Fruit fly (Drosophila melanogaster) whole organism, adult: ENCODE data around the gene CCT2.

Source experiments
- CG11617 ChIP-seq: fragments of 200-800 bp; sonication (Bioruptor generic); optimal IDR thresholded peaks from 2 replicates; lab custom pipeline; 2017; ENCODE audit warnings: mild to moderate bottlenecking, missing biosample characterization, missing genetic modification reagents, missing genetic modification characterization
- CG12768 ChIP-seq: fragments of 200-800 bp; sonication (Bioruptor generic); optimal IDR thresholded peaks from 2 replicates; lab custom pipeline; 2017; ENCODE audit warnings: missing biosample characterization, missing genetic modification characterization, mild to moderate bottlenecking, moderate library complexity, missing genetic modification reagents
- CG14711 ChIP-seq: fragments of 200-800 bp; sonication (Bioruptor generic); optimal IDR thresholded peaks from 2 replicates; lab custom pipeline; 2018; ENCODE audit warnings: missing biosample characterization, mild to moderate bottlenecking, missing genetic modification characterization, moderate library complexity
- CG1620 ChIP-seq: fragments of 200-800 bp; sonication (Bioruptor generic); optimal IDR thresholded peaks from 2 replicates; lab custom pipeline; 2016; ENCODE audit warnings: missing biosample characterization, missing genetic modification characterization
- CG33017 ChIP-seq: fragments of 200-800 bp; sonication (Bioruptor generic); optimal IDR thresholded peaks from 2 replicates; lab custom pipeline; 2018; ENCODE audit warnings: missing biosample characterization, mild to moderate bottlenecking, missing genetic modification characterization, moderate library complexity
- CG5204 ChIP-seq: fragments of 200-800 bp; sonication (Bioruptor generic); optimal IDR thresholded peaks from 2 replicates; lab custom pipeline; 2016; ENCODE audit warnings: missing biosample characterization, missing genetic modification characterization
- CG7045 ChIP-seq: fragments of 200-800 bp; sonication (Bioruptor generic); optimal IDR thresholded peaks from 2 replicates; lab custom pipeline; 2017; ENCODE audit warnings: missing biosample characterization, mild to moderate bottlenecking, missing genetic modification characterization
- CG7101 ChIP-seq: fragments of 200-800 bp; sonication (Bioruptor generic); optimal IDR thresholded peaks from 2 replicates; lab custom pipeline; 2018; ENCODE audit warnings: missing biosample characterization, mild to moderate bottlenecking, missing genetic modification characterization, moderate library complexity
- Clk ChIP-seq: fragments of 200-800 bp; sonication (Bioruptor generic); optimal IDR thresholded peaks from 2 replicates; lab custom pipeline; 2017; ENCODE audit warnings: missing biosample characterization, missing genetic modification characterization
- Crg-1 ChIP-seq: fragments of 200-800 bp; sonication (Bioruptor generic); optimal IDR thresholded peaks from 2 replicates; lab custom pipeline; 2016; ENCODE audit warnings: missing biosample characterization, missing genetic modification characterization
- Hr96 ChIP-seq: fragments of 200-800 bp; sonication (Bioruptor generic); optimal IDR thresholded peaks from 2 replicates; lab custom pipeline; 2016; ENCODE audit warnings: missing biosample characterization, missing genetic modification characterization
- Mnt ChIP-seq: fragments of 200-800 bp; sonication (Bioruptor generic); optimal IDR thresholded peaks from 2 replicates; lab custom pipeline; 2016; ENCODE audit warnings: missing biosample characterization, mild to moderate bottlenecking, missing genetic modification characterization
- bab1 ChIP-seq: fragments of 200-800 bp; sonication (Bioruptor generic); optimal IDR thresholded peaks from 3 replicates; lab custom pipeline; 2019; ENCODE audit warnings: missing biosample characterization, mild to moderate bottlenecking, missing genetic modification characterization, moderate library complexity
- cic ChIP-seq: fragments of 200-800 bp; sonication (Bioruptor generic); optimal IDR thresholded peaks from 2 replicates; lab custom pipeline; 2017; ENCODE audit warnings: missing biosample characterization, mild to moderate bottlenecking, missing genetic modification characterization, moderate library complexity
- cnc ChIP-seq, 2 experiments: fragments of >200 bp; optimal IDR thresholded peaks; 2 replicates each; lab custom pipeline; 2017
- kay ChIP-seq: fragments of 200-800 bp; sonication (Bioruptor generic); peaks from one replicate; lab custom pipeline; 2016; ENCODE audit warnings: missing biosample characterization, missing genetic modification characterization, borderline replicate concordance
- ovo ChIP-seq: fragments of 200-800 bp; sonication (Bioruptor generic); optimal IDR thresholded peaks from 2 replicates; lab custom pipeline; 2016; ENCODE audit warnings: missing biosample characterization, missing genetic modification characterization
- pad ChIP-seq: fragments of 200-800 bp; sonication (Bioruptor generic); optimal IDR thresholded peaks from 3 replicates; lab custom pipeline; 2017; ENCODE audit warnings: missing biosample characterization, missing genetic modification characterization, mild to moderate bottlenecking, moderate library complexity, missing genetic modification reagents
- tj ChIP-seq: fragments of 200-800 bp; sonication (Bioruptor generic); optimal IDR thresholded peaks from 3 replicates; lab custom pipeline; 2017; ENCODE audit warnings: missing biosample characterization, mild to moderate bottlenecking, missing genetic modification characterization, moderate library complexity
- toe ChIP-seq: fragments of 200-800 bp; sonication (Bioruptor generic); optimal IDR thresholded peaks from 2 replicates; lab custom pipeline; 2016; ENCODE audit warnings: missing biosample characterization, missing genetic modification characterization

Gene CCT2

DNA sequence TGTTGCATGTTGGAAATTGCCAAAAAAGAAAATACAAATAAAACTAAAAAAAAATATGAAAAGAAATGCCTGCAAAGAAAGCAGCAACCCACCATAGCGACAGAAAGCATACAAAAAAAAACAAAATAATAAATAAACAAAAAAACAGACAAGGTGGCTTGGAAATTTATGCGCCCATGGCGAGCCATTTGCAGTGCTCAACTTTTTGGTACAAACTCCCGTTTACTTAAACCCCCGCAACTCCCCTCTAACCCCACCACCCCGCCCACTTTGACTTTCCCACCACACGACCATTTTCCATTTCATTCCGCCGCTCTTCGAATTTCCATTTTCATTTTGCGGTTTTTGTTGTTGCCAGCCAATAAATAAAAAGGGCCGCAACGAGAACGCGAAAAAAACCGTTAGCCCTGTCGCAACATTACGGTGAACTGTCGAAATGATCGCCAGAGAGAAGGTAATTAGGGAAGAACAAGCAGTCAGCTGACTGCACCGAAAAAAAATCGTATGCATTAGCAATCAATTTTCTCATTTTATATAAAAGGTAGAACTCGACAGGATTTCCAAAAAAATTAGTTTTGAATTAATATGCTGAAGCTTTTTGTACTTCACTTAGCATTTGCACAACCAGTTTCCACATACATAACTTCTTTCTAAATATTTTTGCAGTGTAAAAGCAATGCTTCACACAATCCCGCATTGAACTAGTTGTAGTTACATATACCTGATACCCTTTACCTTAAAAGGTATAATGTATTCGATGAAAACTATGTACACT lies 47.6 kb downstream of the CCT2 start:
- TF ChIP-seq bab1 (GFP tag; lab: Kevin White, UChicago), result peak; percentile 63
- no peak for TF ChIP-seq cnc (optimal IDR thresholded peaks at IDR 0.05; lab: Kevin White, UChicago)
- TF ChIP-seq ovo, result peak; percentile 19
- no peak for TF ChIP-seq CG1620 (GFP tag; lab: Kevin White, UChicago)
- no peak for TF ChIP-seq CG7101 (tag; lab: Kevin White, UChicago)
- TF ChIP-seq toe (GFP tag; lab: Kevin White, UChicago), result no peak
- TF ChIP-seq pad, result peak; percentile 36
- TF ChIP-seq kay (GFP tag; lab: Kevin White, UChicago), result no peak
- TF ChIP-seq CG5204 (GFP tag; lab: Kevin White, UChicago), result no peak
- TF ChIP-seq Hr96 (GFP tag; lab: Kevin White, UChicago), result no peak
- no peak for TF ChIP-seq Clk (GFP tag; lab: Kevin White, UChicago)
- TF ChIP-seq CG11617 (GFP tag; lab: Kevin White, UChicago), result no peak
- TF ChIP-seq Mnt (GFP tag; lab: Kevin White, UChicago), result no peak
- TF ChIP-seq CG7045 (GFP tag; lab: Kevin White, UChicago), result no peak

DNA sequence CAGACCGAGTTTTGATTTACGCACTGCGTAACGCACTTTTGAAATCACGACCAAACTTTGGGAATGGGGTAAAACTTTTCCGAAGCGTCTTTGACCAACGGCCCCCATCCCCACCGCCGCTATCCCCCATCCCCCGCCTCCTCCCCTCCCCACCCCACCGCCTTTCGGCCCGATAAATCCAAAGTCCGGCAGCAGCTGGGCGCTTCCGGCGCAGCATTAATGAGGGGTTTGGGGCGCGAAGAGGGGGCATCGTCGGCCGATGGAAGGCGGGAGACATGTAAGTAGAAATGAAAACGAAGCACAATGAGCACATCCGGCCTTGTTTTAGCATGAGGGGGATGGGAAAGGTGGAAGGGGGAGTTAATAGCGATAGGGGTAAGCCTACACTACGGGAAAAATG lies 49.8 kb downstream of the CCT2 start:
- TF ChIP-seq tj (peak; percentile 32), cic (GFP tag; lab: Kevin White, UChicago) (peak; percentile 19), Hr96 (GFP tag; lab: Kevin White, UChicago) (no peak)

DNA sequence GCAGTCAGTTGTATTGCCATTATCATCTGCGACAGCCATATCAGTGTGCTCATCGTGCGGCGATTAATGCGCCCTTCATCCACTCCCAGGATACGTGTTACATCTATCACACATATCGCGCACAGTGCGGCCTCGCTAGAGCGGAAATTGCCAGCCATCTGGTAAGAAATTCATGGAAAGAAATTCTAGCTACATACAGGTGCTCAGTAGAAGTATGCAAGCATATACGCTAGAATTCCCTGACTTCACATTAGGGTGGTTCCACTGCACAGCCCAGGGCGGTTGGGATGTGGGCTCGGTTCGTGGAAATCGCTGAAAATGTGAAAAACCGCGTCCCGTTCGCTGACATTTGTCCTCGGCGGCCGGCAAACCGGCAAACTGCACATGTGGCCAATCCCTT lies 51.9 kb downstream of the CCT2 start:
- TF ChIP-seq CG1620 (GFP tag; lab: Kevin White, UChicago), result no peak
- TF ChIP-seq Clk (GFP tag; lab: Kevin White, UChicago), result peak; percentile 6
- no peak for TF ChIP-seq Mnt (GFP tag; lab: Kevin White, UChicago)
- peak; percentile 76 for TF ChIP-seq kay (GFP tag; lab: Kevin White, UChicago)
- TF ChIP-seq bab1 (GFP tag; lab: Kevin White, UChicago), result no peak
- no peak for TF ChIP-seq ovo
- peak; percentile 41 for TF ChIP-seq CG12768 (GFP tag; lab: Kevin White, UChicago)
- no peak for TF ChIP-seq CG11617 (GFP tag; lab: Kevin White, UChicago)
- peak; percentile 16 for TF ChIP-seq Crg-1 (GFP tag; lab: Kevin White, UChicago)
- TF ChIP-seq CG5204 (GFP tag; lab: Kevin White, UChicago), result no peak
- peak; percentile 35 for TF ChIP-seq pad
- TF ChIP-seq cic (GFP tag; lab: Kevin White, UChicago), result no peak
- TF ChIP-seq CG33017 (tag; lab: Kevin White, UChicago), result peak; percentile 1
- peak; percentile 44 for TF ChIP-seq toe (GFP tag; lab: Kevin White, UChicago)
- TF ChIP-seq CG7101 (tag; lab: Kevin White, UChicago), result peak; percentile 30
- TF ChIP-seq cnc (optimal IDR thresholded peaks at IDR 0.05; lab: Kevin White, UChicago), result no peak
- TF ChIP-seq tj, result peak; percentile 15
- TF ChIP-seq CG14711 (tag; lab: Kevin White, UChicago), result peak; percentile 15
- no peak for TF ChIP-seq Hr96 (GFP tag; lab: Kevin White, UChicago)
- TF ChIP-seq CG7045 (GFP tag; lab: Kevin White, UChicago), result peak; percentile 49

DNA sequence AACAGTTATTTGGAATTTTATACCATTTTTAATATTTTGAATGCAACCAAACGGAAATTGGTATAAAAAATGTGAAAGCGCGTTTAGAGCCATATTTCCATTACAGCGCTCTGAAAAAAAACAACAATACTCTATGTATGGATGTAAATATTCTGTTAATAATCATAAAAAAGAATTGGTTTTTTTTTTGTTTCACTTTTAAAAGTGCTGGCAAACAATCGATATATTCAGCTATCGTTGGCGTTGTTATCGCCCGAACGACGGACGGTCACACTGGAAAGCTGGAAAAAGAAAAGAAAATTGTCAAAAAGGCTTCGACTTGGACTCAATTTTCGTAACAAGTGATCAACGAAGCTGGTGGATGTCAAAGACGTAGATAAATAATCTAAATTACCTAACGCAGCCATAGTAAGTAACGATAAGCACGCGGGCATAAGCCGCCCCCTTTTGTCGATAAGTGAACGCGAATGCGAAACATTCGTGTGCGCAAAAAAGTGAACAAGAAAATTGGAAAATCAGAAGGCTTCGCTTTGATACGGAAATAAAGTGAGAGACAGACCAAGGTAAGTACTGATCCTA lies 53.0 kb downstream of the CCT2 start, which contains the start of gene CG7065:
Gene CG7065, plus strand, starts transcription at position 270 of the 579 bp plus-strand sequence.
- no peak for TF ChIP-seq CG14711 (tag; lab: Kevin White, UChicago)
- no peak for TF ChIP-seq kay (GFP tag; lab: Kevin White, UChicago)
- TF ChIP-seq bab1 (GFP tag; lab: Kevin White, UChicago), result peak; percentile 42
- TF ChIP-seq ovo, result no peak
- TF ChIP-seq Clk (GFP tag; lab: Kevin White, UChicago), result no peak
- no peak for TF ChIP-seq CG11617 (GFP tag; lab: Kevin White, UChicago)
- TF ChIP-seq cnc (optimal IDR thresholded peaks at IDR 0.05; lab: Kevin White, UChicago), result no peak
- TF ChIP-seq CG7045 (GFP tag; lab: Kevin White, UChicago), result no peak
- no peak for TF ChIP-seq CG33017 (tag; lab: Kevin White, UChicago)
- TF ChIP-seq pad, result no peak
- no peak for TF ChIP-seq CG5204 (GFP tag; lab: Kevin White, UChicago)
- TF ChIP-seq CG12768 (GFP tag; lab: Kevin White, UChicago), result no peak
- no peak for TF ChIP-seq cic (GFP tag; lab: Kevin White, UChicago)
- TF ChIP-seq toe (GFP tag; lab: Kevin White, UChicago), result no peak
- no peak for TF ChIP-seq Crg-1 (GFP tag; lab: Kevin White, UChicago)
- peak; percentile 2 for TF ChIP-seq CG7101 (tag; lab: Kevin White, UChicago)
